Fruit fly (Drosophila melanogaster) whole organism, embryonic: ENCODE measurements around the gene Spt7.

Experiments
- Adf1 ChIP-seq: fragments of 200-800 bp; sonication (Bioruptor generic); IDR thresholded peaks from 2 replicates; pipeline ENCODE4 v1.3.6; 2022; ENCODE audit warnings: missing biosample characterization, missing genetic modification characterization
- Bteb2 ChIP-seq: fragments of 200-800 bp; sonication (Bioruptor generic); optimal IDR thresholded peaks from 2 replicates; lab custom pipeline; 2016; ENCODE audit warnings: missing biosample characterization, missing genetic modification characterization
- CG10462 ChIP-seq: fragments of 200-800 bp; sonication (Bioruptor generic); optimal IDR thresholded peaks from 2 replicates; lab custom pipeline; 2016; ENCODE audit warnings: missing biosample characterization, missing genetic modification characterization
- CG11456 ChIP-seq: fragments of 200-800 bp; sonication (Bioruptor generic); IDR thresholded peaks from 3 replicates; pipeline ENCODE4 v1.3.6; 2022; ENCODE audit warnings: missing biosample characterization, missing genetic modification characterization
- CG12299 ChIP-seq: fragments of 200-800 bp; sonication (Bioruptor generic); optimal IDR thresholded peaks from 2 replicates; lab custom pipeline; 2018; ENCODE audit warnings: missing biosample characterization, mild to moderate bottlenecking, missing genetic modification characterization
- CG16813 ChIP-seq: fragments of 200-800 bp; sonication (Bioruptor generic); IDR thresholded peaks from 3 replicates; pipeline ENCODE4 v1.3.6; 2022; ENCODE audit warnings: missing biosample characterization, missing genetic modification characterization; ENCODE audit not compliant: partially characterized antibody
- CG2199 ChIP-seq: fragments of 200-800 bp; sonication (Bioruptor generic); IDR thresholded peaks from 3 replicates; pipeline ENCODE4 v1.3.6; 2022; ENCODE audit warnings: missing biosample characterization, missing genetic modification characterization
- CG2889 ChIP-seq: fragments of 200-800 bp; sonication (Bioruptor generic); IDR thresholded peaks from 3 replicates; pipeline ENCODE4 v1.3.6; 2022; ENCODE audit warnings: missing biosample characterization, missing genetic modification characterization
- CG3065 ChIP-seq: fragments of 200-800 bp; sonication (Bioruptor generic); optimal IDR thresholded peaks from 2 replicates; lab custom pipeline; 2016; ENCODE audit warnings: missing biosample characterization, missing genetic modification characterization
- CG31365 ChIP-seq: fragments of 200-800 bp; sonication (Bioruptor generic); optimal IDR thresholded peaks from 2 replicates; lab custom pipeline; 2018; ENCODE audit warnings: missing biosample characterization, mild to moderate bottlenecking, missing genetic modification characterization
- CG3163 ChIP-seq: fragments of 200-800 bp; sonication (Bioruptor generic); optimal IDR thresholded peaks from 3 replicates; lab custom pipeline; 2016; ENCODE audit warnings: missing biosample characterization, missing genetic modification characterization
- CG32767 ChIP-seq: fragments of 200-800 bp; sonication (Bioruptor generic); IDR thresholded peaks from 2 replicates; pipeline ENCODE4 v1.3.6; 2022; ENCODE audit warnings: missing biosample characterization, missing genetic modification characterization
- CG3995 ChIP-seq: fragments of 200-800 bp; sonication (Bioruptor generic); optimal IDR thresholded peaks from 3 replicates; lab custom pipeline; 2016; ENCODE audit warnings: missing biosample characterization, missing genetic modification characterization
- CG42726 ChIP-seq: fragments of 200-800 bp; sonication (Bioruptor generic); IDR thresholded peaks from 2 replicates; pipeline ENCODE4 v1.3.6; 2022; ENCODE audit warnings: missing biosample characterization, missing genetic modification characterization; ENCODE audit not compliant: partially characterized antibody
- CG4360 ChIP-seq: fragments of 200-800 bp; sonication (Bioruptor generic); IDR thresholded peaks from 2 replicates; pipeline ENCODE4 v1.3.6; 2022; ENCODE audit warnings: missing biosample characterization, missing genetic modification characterization
- CG43689 ChIP-seq: fragments of 200-800 bp; sonication (Bioruptor generic); IDR thresholded peaks from 2 replicates; pipeline ENCODE4 v1.3.6; 2022; ENCODE audit warnings: missing biosample characterization, missing genetic modification characterization
- CG7271 ChIP-seq: fragments of 200-800 bp; sonication (Bioruptor generic); optimal IDR thresholded peaks from 2 replicates; lab custom pipeline; 2018; ENCODE audit warnings: missing biosample characterization, mild to moderate bottlenecking, missing genetic modification characterization, moderate library complexity
- CG9437 ChIP-seq: fragments of 200-800 bp; sonication (Bioruptor generic); optimal IDR thresholded peaks from 2 replicates; lab custom pipeline; 2018; ENCODE audit warnings: missing biosample characterization, mild to moderate bottlenecking, missing genetic modification characterization
- CoRest ChIP-seq: fragments of 200-800 bp; sonication (Bioruptor generic); optimal IDR thresholded peaks from 3 replicates; lab custom pipeline; 2018; ENCODE audit warnings: missing biosample characterization, mild to moderate bottlenecking, missing genetic modification characterization, moderate library complexity
- Doc2 ChIP-seq: fragments of 200-800 bp; sonication (Bioruptor generic); IDR thresholded peaks from 2 replicates; pipeline ENCODE4 v1.3.6; 2022; ENCODE audit warnings: missing biosample characterization, missing genetic modification characterization
- HmgZ ChIP-seq: fragments of 200-800 bp; sonication (Bioruptor generic); optimal IDR thresholded peaks from 2 replicates; lab custom pipeline; 2018; ENCODE audit warnings: missing biosample characterization, mild to moderate bottlenecking, missing genetic modification characterization
- Hmx ChIP-seq: fragments of 200-800 bp; sonication (Bioruptor generic); optimal IDR thresholded peaks from 2 replicates; lab custom pipeline; 2016; ENCODE audit warnings: missing biosample characterization, missing genetic modification characterization
- Jarid2 ChIP-seq: fragments of 200-800 bp; sonication (Bioruptor generic); optimal IDR thresholded peaks from 3 replicates; lab custom pipeline; 2017; ENCODE audit warnings: mild to moderate bottlenecking, missing biosample characterization, missing genetic modification reagents, missing genetic modification characterization
- Nf-YA ChIP-seq: fragments of 200-800 bp; sonication (Bioruptor generic); IDR thresholded peaks from 2 replicates; pipeline ENCODE4 v1.3.6; 2022; ENCODE audit warnings: missing biosample characterization, missing genetic modification characterization
- Optix ChIP-seq: fragments of 200-800 bp; sonication (Bioruptor generic); IDR thresholded peaks from 3 replicates; pipeline ENCODE4 v1.3.6; 2022; ENCODE audit warnings: missing biosample characterization, missing genetic modification characterization
- Sin3A ChIP-seq: fragments of >200 bp; optimal IDR thresholded peaks from 2 replicates; lab custom pipeline; 2018
- ash1 ChIP-seq: fragments of 200-800 bp; sonication (Bioruptor generic); optimal IDR thresholded peaks from 2 replicates; lab custom pipeline; 2018; ENCODE audit warnings: missing biosample characterization, mild to moderate bottlenecking, missing genetic modification characterization
- bbx ChIP-seq: fragments of 200-800 bp; sonication (Bioruptor generic); IDR thresholded peaks from 2 replicates; pipeline ENCODE4 v1.3.6; 2022; ENCODE audit warnings: missing biosample characterization, missing genetic modification characterization; ENCODE audit not compliant: partially characterized antibody
- bigmax ChIP-seq: fragments of 200-800 bp; sonication (Bioruptor generic); optimal IDR thresholded peaks from 2 replicates; lab custom pipeline; 2018; ENCODE audit warnings: missing biosample characterization, mild to moderate bottlenecking, missing genetic modification characterization
- chn ChIP-seq: fragments of 200-800 bp; sonication (Bioruptor generic); optimal IDR thresholded peaks from 2 replicates; lab custom pipeline; 2016; ENCODE audit warnings: missing biosample characterization, missing genetic modification characterization
- ci ChIP-seq: fragments of 200-800 bp; sonication (Bioruptor generic); IDR thresholded peaks from 3 replicates; pipeline ENCODE4 v1.3.6; 2022; ENCODE audit warnings: missing biosample characterization, missing genetic modification characterization
- crol ChIP-seq: fragments of 200-800 bp; sonication (Bioruptor generic); IDR thresholded peaks from 2 replicates; pipeline ENCODE4 v1.3.6; 2022; ENCODE audit warnings: missing biosample characterization, missing genetic modification characterization
- gce ChIP-seq: fragments of 200-800 bp; sonication (Bioruptor generic); IDR thresholded peaks from 3 replicates; pipeline ENCODE4 v1.3.6; 2022; ENCODE audit warnings: missing biosample characterization, missing genetic modification characterization
- nom ChIP-seq: fragments of 200-800 bp; sonication (Bioruptor generic); optimal IDR thresholded peaks from 2 replicates; lab custom pipeline; 2017; ENCODE audit warnings: missing biosample characterization, missing genetic modification characterization, mild to moderate bottlenecking, moderate library complexity, missing genetic modification reagents
- prd ChIP-seq, 3 experiments: fragments of >200 bp in 2 of 3; fragments of 200-800 bp in 1 of 3; sonication (Bioruptor generic) in 1 of 3; optimal IDR thresholded peaks in 2 of 3; IDR thresholded peaks in 1 of 3; 2 replicates in 2 of 3; 3 replicates in 1 of 3; pipeline versions ENCODE4 v1.3.6 to Lab custom; 2017 to 2022; ENCODE audit warnings: missing biosample characterization in 1 of 3, missing genetic modification characterization in 1 of 3
- pros ChIP-seq: fragments of 200-800 bp; sonication (Bioruptor generic); optimal IDR thresholded peaks from 3 replicates; lab custom pipeline; 2019; ENCODE audit warnings: missing biosample characterization, mild to moderate bottlenecking, missing genetic modification characterization, moderate library complexity
- sqz ChIP-seq: fragments of 200-800 bp; sonication (Bioruptor generic); optimal IDR thresholded peaks from 3 replicates; lab custom pipeline; 2018; ENCODE audit warnings: missing biosample characterization, mild to moderate bottlenecking, missing genetic modification characterization
- tgo ChIP-seq: fragments of 200-800 bp; sonication (Bioruptor generic); IDR thresholded peaks from 3 replicates; pipeline ENCODE4 v1.3.6; 2022; ENCODE audit warnings: missing biosample characterization, missing genetic modification characterization
- unc-4 ChIP-seq: fragments of 200-800 bp; sonication (Bioruptor generic); IDR thresholded peaks from 2 replicates; pipeline ENCODE4 v1.3.6; 2022; ENCODE audit warnings: missing biosample characterization, missing genetic modification characterization; ENCODE audit not compliant: partially characterized antibody
- z ChIP-seq: fragments of 200-800 bp; sonication (Bioruptor generic); IDR thresholded peaks from 3 replicates; pipeline ENCODE4 v1.3.6; 2022; ENCODE audit warnings: missing biosample characterization, missing genetic modification characterization

Spt7 gene

DNA sequence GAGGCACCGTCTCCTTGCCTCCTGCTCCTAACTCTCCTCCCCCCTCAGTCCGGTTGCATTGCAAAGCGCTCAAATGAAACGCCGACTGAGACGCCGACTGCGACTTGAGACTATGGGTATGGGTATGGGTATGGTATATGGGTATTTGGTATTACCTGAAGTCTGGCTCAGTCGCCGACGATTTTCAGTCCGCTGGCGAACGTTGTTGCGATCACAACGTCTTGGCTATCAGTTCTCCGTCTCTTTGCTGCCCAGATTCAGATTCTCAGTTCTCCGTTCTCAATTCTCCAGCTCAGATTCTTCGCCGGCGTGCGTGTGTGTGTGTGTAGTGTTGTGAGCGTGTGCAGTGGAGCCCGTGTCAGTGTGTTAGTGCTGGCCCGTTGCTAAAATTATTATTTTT, 19.6 kb upstream of the Spt7 start, which contains the start of gene CG6398 (continued):
- no peak for TF ChIP-seq CG3995
- peak; percentile 21 for TF ChIP-seq sqz (GFP tag; lab: Kevin White, UChicago)
- peak; percentile 92 for TF ChIP-seq z (GFP tag; lab: Robert Waterston, UW)
- TF ChIP-seq Nf-YA (GFP tag; lab: Robert Waterston, UW), result no peak
- TF ChIP-seq Adf1 (GFP tag; lab: Robert Waterston, UW), result peak; percentile 65
- TF ChIP-seq CG42726 (GFP tag; lab: Robert Waterston, UW), result no peak
- TF ChIP-seq unc-4 (GFP tag; lab: Robert Waterston, UW), result 0 out of 2 replicates have a peak, but pooled peaks have one; percentile 23
- no peak for TF ChIP-seq tgo (GFP tag; lab: Robert Waterston, UW)
- TF ChIP-seq Optix (GFP tag; lab: Robert Waterston, UW), result no peak
- peak; percentile 11 for TF ChIP-seq ash1
- TF ChIP-seq bbx (GFP tag; lab: Robert Waterston, UW), result 0 out of 2 replicates have a peak, but pooled peaks have one; percentile 19
- no peak for TF ChIP-seq Bteb2 (GFP tag; lab: Kevin White, UChicago)
- peak; percentile 80 for TF ChIP-seq crol (GFP tag; lab: Robert Waterston, UW)
- peak; percentile 71 for TF ChIP-seq pros (GFP tag; lab: Kevin White, UChicago)
- no peak for TF ChIP-seq CoRest
- TF ChIP-seq CG10462 (GFP tag; lab: Kevin White, UChicago), result no peak
- TF ChIP-seq CG2199 (GFP tag; lab: Robert Waterston, UW), result 0 out of 3 replicates have a peak, but pooled peaks have one; percentile 24
- no peak for TF ChIP-seq chn (GFP tag; lab: Kevin White, UChicago)
- TF ChIP-seq prd (optimal IDR thresholded peaks at IDR 0.05; lab: Kevin White, UChicago), result no peak
- no peak for TF ChIP-seq prd (GFP tag; IDR thresholded peaks at IDR 0.05; lab: Robert Waterston, UW)
- no peak for TF ChIP-seq CG43689 (GFP tag; lab: Robert Waterston, UW)
- TF ChIP-seq CG4360 (GFP tag; lab: Robert Waterston, UW), result peak; percentile 51
- no peak for TF ChIP-seq CG11456 (GFP tag; lab: Robert Waterston, UW)
- TF ChIP-seq nom (GFP tag; lab: Kevin White, UChicago), result peak; percentile 25
- TF ChIP-seq CG2889 (GFP tag; lab: Robert Waterston, UW), result no peak
- TF ChIP-seq HmgZ (tag; lab: Kevin White, UChicago), result peak; percentile 12
- no peak for TF ChIP-seq CG9437
- no peak for TF ChIP-seq CG32767
- no peak for TF ChIP-seq CG12299
- TF ChIP-seq bigmax (GFP tag; lab: Kevin White, UChicago), result no peak
- TF ChIP-seq CG3065 (GFP tag; lab: Kevin White, UChicago), result no peak
- no peak for TF ChIP-seq CG3163 (GFP tag; lab: Kevin White, UChicago)
- no peak for TF ChIP-seq Sin3A (lab: Kevin White, UChicago)
- no peak for TF ChIP-seq CG31365
- TF ChIP-seq CG7271 (tag; lab: Kevin White, UChicago), result no peak
- no peak for TF ChIP-seq CG16813 (GFP tag; lab: Robert Waterston, UW)
- no peak for TF ChIP-seq Hmx (GFP tag; lab: Kevin White, UChicago)
- 0 out of 3 replicates have a peak, but pooled peaks have one; percentile 15 for TF ChIP-seq gce (GFP tag; lab: Robert Waterston, UW)
- TF ChIP-seq Doc2 (GFP tag; lab: Robert Waterston, UW), result no peak
- TF ChIP-seq ci (GFP tag; lab: Robert Waterston, UW), result peak; percentile 36; the same call in 1 of the 3 replicates
- peak; percentile 62 for TF ChIP-seq Jarid2
